Fruit fly (Drosophila melanogaster): ENCODE measurements around the gene GIIIspla2.
A peak's percentile ranks its signal among the peaks of the same experiment; 100 is the strongest.

DNA sequence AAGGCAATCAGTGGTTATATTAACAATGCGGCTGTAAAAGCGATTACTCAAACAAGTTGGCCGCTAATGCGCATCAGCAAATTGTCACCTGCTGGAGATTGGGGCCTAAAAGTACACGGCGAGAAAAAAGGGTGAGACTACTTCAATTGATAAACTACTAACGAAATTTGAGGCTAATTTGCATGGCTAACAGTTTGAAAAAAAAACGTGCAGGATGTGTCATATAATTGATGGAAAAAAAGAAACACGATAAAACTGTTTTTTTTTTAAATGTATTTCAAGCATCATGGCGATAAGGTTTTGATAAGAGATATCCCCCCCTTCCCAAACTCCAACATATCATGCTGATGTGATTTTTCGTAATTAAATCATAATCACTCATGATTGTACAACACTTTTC lies 44.7 kb upstream of the GIIIspla2 start:
- TF ChIP-seq toe (GFP tag; optimal IDR thresholded peaks at IDR 0.05) (no peak), bab1 (GFP tag; optimal IDR thresholded peaks at IDR 0.05) (no peak), CG14711 (tag; optimal IDR thresholded peaks at IDR 0.05) (no peak), CG7101 (tag; optimal IDR thresholded peaks at IDR 0.05) (peak; percentile 45), CG33017 (tag; optimal IDR thresholded peaks at IDR 0.05) (no peak), kay (GFP tag; ENCODE audit: borderline replicate concordance) (no peak), pad (GFP tag; optimal IDR thresholded peaks at IDR 0.05) (no peak), CG11617 (GFP tag; optimal IDR thresholded peaks at IDR 0.05) (peak; percentile 64), Hr96 (GFP tag; optimal IDR thresholded peaks at IDR 0.05) (no peak), tj (GFP tag; optimal IDR thresholded peaks at IDR 0.05) (peak; percentile 53)
